Fruit fly (Drosophila melanogaster): ENCODE results near the gene ImpL2.

DNA sequence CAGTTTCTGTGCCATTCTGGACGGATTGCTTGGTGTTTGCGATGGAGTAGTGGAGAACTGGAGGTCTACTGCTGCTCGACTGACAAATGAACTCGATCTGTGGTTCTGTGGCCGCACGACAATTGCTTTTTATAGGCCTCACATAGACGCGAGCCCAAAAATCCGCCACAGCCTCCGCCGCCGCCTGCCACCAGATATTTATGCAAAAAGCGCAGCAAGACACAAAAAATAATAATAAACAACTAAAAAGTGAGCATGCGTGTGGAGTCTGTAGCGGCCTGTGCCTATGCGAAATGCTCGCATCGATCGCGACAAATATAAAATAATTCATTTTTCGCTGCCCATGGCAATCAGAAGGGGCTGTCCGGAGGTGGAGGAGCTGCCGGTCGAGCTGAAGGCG, 26.9 kb downstream of the ImpL2 start, which contains the start of gene Cpr64Aa:
- TF ChIP-seq Eip78C (GFP tag) = no peak
- TF ChIP-seq OdsH (GFP tag; optimal IDR thresholded peaks at IDR 0.05) = no peak
- TF ChIP-seq CG15336 (GFP tag; IDR thresholded peaks at IDR 0.05) = no peak
- TF ChIP-seq esn (GFP tag; optimal IDR thresholded peaks at IDR 0.05) = no peak
- TF ChIP-seq CG8319 (GFP tag; optimal IDR thresholded peaks at IDR 0.05) = no peak
- TF ChIP-seq achi (GFP tag; optimal IDR thresholded peaks at IDR 0.05) = no peak
- TF ChIP-seq lz (GFP tag; optimal IDR thresholded peaks at IDR 0.05) = no peak
- TF ChIP-seq dsx (GFP tag; optimal IDR thresholded peaks at IDR 0.05; ENCODE audit: poor library complexity, severe bottlenecking) = no peak
- no peak for TF ChIP-seq CG10631 (GFP tag; optimal IDR thresholded peaks at IDR 0.05)
- no peak for TF ChIP-seq pdm3 (GFP tag; optimal IDR thresholded peaks at IDR 0.05)
- TF ChIP-seq net (GFP tag; optimal IDR thresholded peaks at IDR 0.05) = no peak
- no peak for TF ChIP-seq CG6163 (GFP tag; IDR thresholded peaks at IDR 0.05)

All from whole organism, prepupa.